Fruit fly (Drosophila melanogaster) whole organism, embryonic: ENCODE results near the gene sky.
A peak's percentile ranks its signal among the peaks of the same experiment; 100 is the strongest.

Experiments
- BtbVII ChIP-seq: fragments of 200-800 bp; sonication (Bioruptor generic); optimal IDR thresholded peaks from 3 replicates; lab custom pipeline; 2017; ENCODE audit warnings: missing biosample characterization, mild to moderate bottlenecking, missing genetic modification characterization
- CG10274 ChIP-seq: fragments of 200-800 bp; sonication (Bioruptor generic); optimal IDR thresholded peaks from 3 replicates; lab custom pipeline; 2017; ENCODE audit warnings: missing biosample characterization, mild to moderate bottlenecking, missing genetic modification characterization
- CG10462 ChIP-seq: fragments of 200-800 bp; sonication (Bioruptor generic); optimal IDR thresholded peaks from 2 replicates; lab custom pipeline; 2016; ENCODE audit warnings: missing biosample characterization, missing genetic modification characterization
- CG13123 ChIP-seq: fragments of 200-800 bp; sonication (Bioruptor generic); optimal IDR thresholded peaks from 2 replicates; lab custom pipeline; 2016; ENCODE audit warnings: missing biosample characterization, missing genetic modification characterization
- CG13287 ChIP-seq: fragments of 200-800 bp; sonication (Bioruptor generic); IDR thresholded peaks from 2 replicates; pipeline ENCODE4 v1.3.6; 2022; ENCODE audit warnings: missing biosample characterization, missing genetic modification characterization; ENCODE audit not compliant: partially characterized antibody
- CG13296 ChIP-seq: fragments of 200-800 bp; sonication (Bioruptor generic); optimal IDR thresholded peaks from 3 replicates; lab custom pipeline; 2018; ENCODE audit warnings: missing biosample characterization, mild to moderate bottlenecking, missing genetic modification characterization
- CG15479 ChIP-seq: fragments of 200-800 bp; sonication (Bioruptor generic); optimal IDR thresholded peaks from 3 replicates; lab custom pipeline; 2019; ENCODE audit warnings: missing biosample characterization, mild to moderate bottlenecking, missing genetic modification characterization, moderate library complexity
- CG18619 ChIP-seq: fragments of 200-800 bp; sonication (Bioruptor generic); optimal IDR thresholded peaks from 3 replicates; lab custom pipeline; 2017; ENCODE audit warnings: missing biosample characterization, mild to moderate bottlenecking, missing genetic modification characterization
- CG2129 ChIP-seq: fragments of 200-800 bp; sonication (Bioruptor generic); IDR thresholded peaks from 2 replicates; pipeline ENCODE4 v1.3.6; 2022; ENCODE audit warnings: missing biosample characterization, missing genetic modification characterization; ENCODE audit not compliant: partially characterized antibody
- CG32772 ChIP-seq: fragments of 200-800 bp; sonication (Bioruptor generic); IDR thresholded peaks from 2 replicates; pipeline ENCODE4 v1.3.6; 2022; ENCODE audit warnings: missing biosample characterization, missing genetic modification characterization
- CG4730 ChIP-seq: fragments of 200-800 bp; sonication (Bioruptor generic); IDR thresholded peaks from 2 replicates; pipeline ENCODE4 v1.3.6; 2022; ENCODE audit warnings: missing biosample characterization, missing genetic modification characterization
- CG5953 ChIP-seq: fragments of 200-800 bp; sonication (Bioruptor generic); IDR thresholded peaks from 2 replicates; pipeline ENCODE4 v1.3.6; 2022; ENCODE audit warnings: missing biosample characterization, missing genetic modification characterization
- CG6689 ChIP-seq: fragments of 200-800 bp; sonication (Bioruptor generic); IDR thresholded peaks from 2 replicates; pipeline ENCODE4 v1.3.6; 2022; ENCODE audit warnings: missing biosample characterization, missing genetic modification characterization
- CG8281 ChIP-seq: fragments of 200-800 bp; sonication (Bioruptor generic); optimal IDR thresholded peaks from 2 replicates; lab custom pipeline; 2018; ENCODE audit warnings: missing biosample characterization, mild to moderate bottlenecking, missing genetic modification characterization, moderate library complexity
- D19A ChIP-seq: fragments of 200-800 bp; optimal IDR thresholded peaks from 3 replicates; lab custom pipeline; 2019; ENCODE audit warnings: missing biosample characterization, mild to moderate bottlenecking, missing genetic modification characterization, moderate library complexity
- Dbx ChIP-seq: fragments of 200-800 bp; sonication (Bioruptor generic); IDR thresholded peaks from 3 replicates; pipeline ENCODE4 v1.3.6; 2022; ENCODE audit warnings: missing biosample characterization, missing genetic modification characterization
- E2f1 ChIP-seq: fragments of 200-800 bp; sonication (Bioruptor generic); IDR thresholded peaks from 2 replicates; pipeline ENCODE4 v1.3.6; 2022; ENCODE audit warnings: missing biosample characterization, missing genetic modification characterization
- Ets65A ChIP-seq: fragments of 200-800 bp; sonication (Bioruptor generic); peaks from one replicate; lab custom pipeline; 2016; ENCODE audit warnings: missing biosample characterization, missing genetic modification characterization
- Fer1 ChIP-seq: fragments of 200-800 bp; sonication (Bioruptor generic); optimal IDR thresholded peaks from 2 replicates; lab custom pipeline; 2017; ENCODE audit warnings: missing biosample characterization, mild to moderate bottlenecking, missing genetic modification characterization
- GATAe ChIP-seq: fragments of 200-800 bp; sonication (Bioruptor generic); conservative IDR thresholded peaks from 2 replicates; pipeline ENCODE4 v1.3.6; 2022; ENCODE audit warnings: missing biosample characterization, missing genetic modification characterization
- Lpt ChIP-seq: fragments of >200 bp; optimal IDR thresholded peaks from 2 replicates; lab custom pipeline; 2018; ENCODE audit warnings: missing biosample characterization, missing genetic modification characterization
- MESR4 ChIP-seq: fragments of 200-800 bp; sonication (Bioruptor generic); optimal IDR thresholded peaks from 2 replicates; lab custom pipeline; 2018; ENCODE audit warnings: missing biosample characterization, mild to moderate bottlenecking, missing genetic modification characterization, moderate library complexity
- Med ChIP-seq: fragments of 200-800 bp; sonication (Bioruptor generic); peaks from one replicate; lab custom pipeline; 2016; ENCODE audit warnings: missing biosample characterization, missing genetic modification characterization, mild to moderate bottlenecking, inconsistent platforms, moderate library complexity
- Neu2 ChIP-seq: fragments of 200-800 bp; sonication (Bioruptor generic); optimal IDR thresholded peaks from 3 replicates; lab custom pipeline; 2016; ENCODE audit warnings: missing biosample characterization, missing genetic modification characterization, borderline replicate concordance
- Oaz ChIP-seq: fragments of 200-800 bp; sonication (Bioruptor generic); IDR thresholded peaks from 2 replicates; pipeline ENCODE4 v1.3.6; 2022; ENCODE audit warnings: missing biosample characterization, missing genetic modification characterization
- Ravus ChIP-seq: fragments of 200-800 bp; sonication (Bioruptor generic); IDR thresholded peaks from 2 replicates; pipeline ENCODE4 v1.3.6; 2022; ENCODE audit warnings: missing biosample characterization, missing genetic modification characterization
- Side ChIP-seq: fragments of 200-800 bp; sonication (Bioruptor generic); optimal IDR thresholded peaks from 2 replicates; lab custom pipeline; 2016; ENCODE audit warnings: missing biosample characterization, missing genetic modification characterization
- Ssrp ChIP-seq: fragments of 200-800 bp; sonication (Bioruptor generic); optimal IDR thresholded peaks from 2 replicates; lab custom pipeline; 2018; ENCODE audit warnings: missing biosample characterization, mild to moderate bottlenecking, missing genetic modification characterization, moderate library complexity
- Vsx1 ChIP-seq: fragments of 200-800 bp; sonication (Bioruptor generic); optimal IDR thresholded peaks from 2 replicates; lab custom pipeline; 2017; ENCODE audit warnings: missing biosample characterization, mild to moderate bottlenecking, missing genetic modification characterization, missing genetic modification reagents
- ac ChIP-seq: fragments of 200-800 bp; sonication (Bioruptor generic); optimal IDR thresholded peaks from 3 replicates; lab custom pipeline; 2017; ENCODE audit warnings: missing biosample characterization, mild to moderate bottlenecking, missing genetic modification characterization
- bbx ChIP-seq: fragments of 200-800 bp; sonication (Bioruptor generic); IDR thresholded peaks from 2 replicates; pipeline ENCODE4 v1.3.6; 2022; ENCODE audit warnings: missing biosample characterization, missing genetic modification characterization; ENCODE audit not compliant: partially characterized antibody
- bigmax ChIP-seq: fragments of 200-800 bp; sonication (Bioruptor generic); optimal IDR thresholded peaks from 2 replicates; lab custom pipeline; 2018; ENCODE audit warnings: missing biosample characterization, mild to moderate bottlenecking, missing genetic modification characterization
- dmrt99B ChIP-seq: fragments of 200-800 bp; sonication (Bioruptor generic); optimal IDR thresholded peaks from 2 replicates; lab custom pipeline; 2018; ENCODE audit warnings: missing biosample characterization, mild to moderate bottlenecking, missing genetic modification characterization, moderate library complexity
- exex ChIP-seq: fragments of 200-800 bp; sonication (Bioruptor generic); optimal IDR thresholded peaks from 4 replicates; lab custom pipeline; 2018; ENCODE audit warnings: missing biosample characterization, mild to moderate bottlenecking, missing genetic modification characterization, moderate library complexity
- grn ChIP-seq: fragments of 200-800 bp; sonication (Bioruptor generic); optimal IDR thresholded peaks from 3 replicates; lab custom pipeline; 2017; ENCODE audit warnings: missing biosample characterization, missing genetic modification characterization
- lab ChIP-seq: fragments of 200-800 bp; sonication (Bioruptor generic); optimal IDR thresholded peaks from 3 replicates; lab custom pipeline; 2017; ENCODE audit warnings: missing biosample characterization, missing genetic modification characterization, mild to moderate bottlenecking, moderate library complexity, missing genetic modification reagents
- mirr ChIP-seq: fragments of 200-800 bp; sonication (Bioruptor generic); optimal IDR thresholded peaks from 3 replicates; lab custom pipeline; 2018; ENCODE audit warnings: missing biosample characterization, mild to moderate bottlenecking, missing genetic modification characterization
- pho ChIP-seq: fragments of 200-800 bp; sonication (Bioruptor generic); optimal IDR thresholded peaks from 2 replicates; lab custom pipeline; 2016; ENCODE audit warnings: missing biosample characterization, missing genetic modification characterization
- phol ChIP-seq: fragments of 200-800 bp; sonication (Bioruptor generic); optimal IDR thresholded peaks from 3 replicates; lab custom pipeline; 2018; ENCODE audit warnings: missing biosample characterization, mild to moderate bottlenecking, missing genetic modification characterization, moderate library complexity
- prd ChIP-seq, 3 experiments: fragments of >200 bp in 2 of 3; fragments of 200-800 bp in 1 of 3; sonication (Bioruptor generic) in 1 of 3; optimal IDR thresholded peaks in 2 of 3; IDR thresholded peaks in 1 of 3; 2 replicates in 2 of 3; 3 replicates in 1 of 3; pipeline versions ENCODE4 v1.3.6 to Lab custom; 2017 to 2022; ENCODE audit warnings: missing biosample characterization in 1 of 3, missing genetic modification characterization in 1 of 3
- slp2 ChIP-seq: fragments of 200-800 bp; sonication (Bioruptor generic); optimal IDR thresholded peaks from 2 replicates; lab custom pipeline; 2016; ENCODE audit warnings: missing biosample characterization, missing genetic modification characterization
- sna ChIP-seq: fragments of 200-800 bp; sonication (Bioruptor generic); IDR thresholded peaks from 2 replicates; pipeline ENCODE4 v1.3.6; 2022; ENCODE audit warnings: missing biosample characterization, missing genetic modification characterization; ENCODE audit not compliant: partially characterized antibody
- sr ChIP-seq: fragments of 200-800 bp; sonication (Bioruptor generic); IDR thresholded peaks from 3 replicates; pipeline ENCODE4 v1.3.6; 2022; ENCODE audit warnings: missing biosample characterization, missing genetic modification characterization
- sug ChIP-seq: fragments of 200-800 bp; optimal IDR thresholded peaks from 2 replicates; lab custom pipeline; 2019; ENCODE audit warnings: missing biosample characterization, mild to moderate bottlenecking, missing genetic modification characterization, moderate library complexity
- vfl ChIP-seq: fragments of 200-800 bp; sonication (Bioruptor generic); optimal IDR thresholded peaks from 2 replicates; lab custom pipeline; 2016; ENCODE audit warnings: missing biosample characterization, missing genetic modification characterization
- wdn ChIP-seq: fragments of 200-800 bp; sonication (Bioruptor generic); IDR thresholded peaks from 2 replicates; pipeline ENCODE4 v1.3.6; 2022; ENCODE audit warnings: missing biosample characterization, missing genetic modification characterization

Gene sky

dm6 chr2L:20883624-20884220, 35.0 kb downstream of the sky start (continued):
- TF ChIP-seq CG13296 (peak; percentile 21), Fer1 (GFP tag; lab: Kevin White, UChicago) (peak; percentile 17), E2f1 (0 out of 2 replicates have a peak, but pooled peaks have one; percentile 7), CG10462 (GFP tag; lab: Kevin White, UChicago) (no peak), Ets65A (peak; percentile 41), mirr (GFP tag; lab: Kevin White, UChicago) (peak; percentile 91), Vsx1 (GFP tag; lab: Kevin White, UChicago) (peak; percentile 40), exex (tag; lab: Kevin White, UChicago) (peak; percentile 98), sug (peak; percentile 94), Med (GFP tag; lab: Kevin White, UChicago) (peak; percentile 72), CG6689 (GFP tag; lab: Robert Waterston, UW) (no peak), wdn (GFP tag; lab: Robert Waterston, UW) (0 out of 2 replicates have a peak, but pooled peaks have one; percentile 7), prd (optimal IDR thresholded peaks at IDR 0.05; lab: Kevin White, UChicago) (no peak), prd (GFP tag; IDR thresholded peaks at IDR 0.05; lab: Robert Waterston, UW) (no peak), Ravus (GFP tag; lab: Robert Waterston, UW) (no peak), grn (GFP tag; lab: Kevin White, UChicago) (peak; percentile 92), GATAe (GFP tag; lab: Robert Waterston, UW) (peak; percentile 68), bbx (GFP tag; lab: Robert Waterston, UW) (no peak), BtbVII (GFP tag; lab: Kevin White, UChicago) (peak; percentile 9)
- TF ChIP-seq, all 482 proteins: peak for 28

- TF ChIP-seq Oaz (GFP tag; lab: Robert Waterston, UW) (no peak), CG13123 (no peak), CG10274 (GFP tag; lab: Kevin White, UChicago) (no peak), sr (no peak), CG32772 (GFP tag; lab: Robert Waterston, UW) (no peak), CG13287 (GFP tag; lab: Robert Waterston, UW) (no peak), Side (GFP tag; lab: Kevin White, UChicago) (no peak), Lpt (no peak)
Measured at dm6 chr2L:20883097-20883496, 35.6 kb downstream of the sky start.

DNA sequence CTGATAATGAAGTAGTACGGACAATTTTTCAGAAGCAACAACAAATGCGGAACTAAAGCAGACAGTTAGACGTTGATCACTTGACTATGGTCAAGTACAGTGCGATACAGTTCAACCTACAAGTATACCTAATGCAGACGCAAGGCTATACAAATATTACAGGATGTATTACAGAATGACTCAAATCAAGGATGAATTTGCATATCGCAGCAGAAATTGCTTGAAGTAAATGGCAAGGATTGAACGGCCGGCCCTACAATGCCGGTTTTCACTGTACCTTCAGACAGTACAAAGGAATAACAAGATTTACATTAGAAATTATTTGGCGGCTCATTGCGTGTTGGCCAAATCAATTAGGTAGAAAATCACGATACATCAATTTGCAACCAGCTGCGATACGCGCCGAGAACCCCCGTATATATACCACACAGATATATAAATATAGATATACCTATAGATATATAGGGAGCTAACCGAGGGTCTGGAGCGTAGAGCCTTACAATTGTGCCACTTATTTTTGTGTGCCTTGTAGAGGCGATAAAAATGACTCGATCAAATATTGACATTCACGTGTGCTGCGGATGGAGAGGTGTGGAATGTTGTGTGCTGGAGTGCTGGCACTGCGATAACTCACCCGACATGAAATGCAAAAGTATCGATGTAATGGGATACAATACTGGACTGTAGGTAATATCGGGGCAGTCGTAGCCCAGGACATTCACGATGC, 37.2 kb downstream of the sky start:
- TF ChIP-seq CG15479 (no peak), pho (GFP tag; lab: Kevin White, UChicago) (peak; percentile 70), Dbx (GFP tag; lab: Robert Waterston, UW) (peak; percentile 72; the same call in 2 of the 3 replicates), ac (GFP tag; lab: Kevin White, UChicago) (no peak), Neu2 (GFP tag; lab: Kevin White, UChicago) (no peak), vfl (no peak), slp2 (no peak), bigmax (no peak), dmrt99B (peak; percentile 29), CG2129 (GFP tag; lab: Robert Waterston, UW) (no peak), Ssrp (tag; lab: Kevin White, UChicago) (peak; percentile 16), MESR4 (no peak), D19A (no peak), lab (peak; percentile 86), CG18619 (GFP tag; lab: Kevin White, UChicago) (peak; percentile 40), phol (tag; lab: Kevin White, UChicago) (peak; percentile 27), CG4730 (GFP tag; lab: Robert Waterston, UW) (0 out of 2 replicates have a peak, but pooled peaks have one; percentile 12), CG8281 (tag; lab: Kevin White, UChicago) (no peak), CG5953 (GFP tag; lab: Robert Waterston, UW) (0 out of 2 replicates have a peak, but pooled peaks have one; percentile 27), sna (no peak)
